Worm (Caenorhabditis elegans) whole organism, L4 larva: ENCODE data around the gene F19C7.4.

ENCODE experiments used
- F10B5.3 ChIP-seq: sonication (generic microtip); optimal IDR thresholded peaks from 2 replicates; lab custom pipeline; 2016; ENCODE audit warnings: mild to moderate bottlenecking, missing genetic modification characterization, missing compliant biosample characterization
- F37D6.2 ChIP-seq: sonication (generic microtip); optimal IDR thresholded peaks from 2 replicates; lab custom pipeline; 2016; ENCODE audit warnings: mild to moderate bottlenecking, missing genetic modification characterization, missing compliant biosample characterization
- R02D3.7 ChIP-seq: fragments of 150-350 bp; sonication (generic microtip); optimal IDR thresholded peaks from 3 replicates; lab custom pipeline; 2014; ENCODE audit warnings: missing biosample characterization, missing genetic modification characterization
- T20F7.1 ChIP-seq: fragments of 200-800 bp; sonication (Bioruptor generic); optimal IDR thresholded peaks from 2 replicates; lab custom pipeline; 2018; ENCODE audit warnings: mild to moderate bottlenecking, missing genetic modification characterization, missing compliant biosample characterization
- ZK546.5 ChIP-seq, 2 experiments: sonication (generic microtip); optimal IDR thresholded peaks; 2 replicates each; lab custom pipeline; 2017; ENCODE audit warnings: missing biosample characterization in 2 of 2, missing genetic modification characterization in 2 of 2
- aha-1 ChIP-seq: fragments of 150-350 bp; peaks from one replicate; lab custom pipeline; 2014; ENCODE audit warnings: missing biosample characterization, missing genetic modification characterization
- ces-1 ChIP-seq: fragments of 150-350 bp; sonication (generic microtip); optimal IDR thresholded peaks from 4 replicates; lab custom pipeline; 2014; ENCODE audit warnings: missing biosample characterization, missing genetic modification reagents, missing genetic modification characterization
- cey-2 ChIP-seq: sonication (generic microtip); optimal IDR thresholded peaks from 3 replicates; lab custom pipeline; 2017; ENCODE audit warnings: missing genetic modification characterization, mild to moderate bottlenecking, missing compliant biosample characterization, antibody characterized with exemption, borderline replicate concordance; ENCODE audit not compliant: insufficient read depth
- dmd-8 ChIP-seq: fragments of 200-800 bp; sonication (Bioruptor generic); IDR thresholded peaks from 2 replicates; pipeline ENCODE4 v1.3.6; 2022; ENCODE audit warnings: missing genetic modification characterization, missing compliant biosample characterization
- dmd-9 ChIP-seq: fragments of 200-800 bp; sonication (Bioruptor generic); IDR thresholded peaks from 2 replicates; pipeline ENCODE4 v1.3.6; 2022; ENCODE audit warnings: missing genetic modification reagents, missing genetic modification characterization, missing compliant biosample characterization
- dpl-1 ChIP-seq: fragments of 150-350 bp; optimal IDR thresholded peaks from 2 replicates; lab custom pipeline; 2014; ENCODE audit warnings: missing biosample characterization, missing genetic modification reagents, missing genetic modification characterization
- dve-1 ChIP-seq: sonication (generic microtip); optimal IDR thresholded peaks from 2 replicates; lab custom pipeline; 2017; ENCODE audit warnings: antibody characterized with exemption, mild to moderate bottlenecking, missing genetic modification characterization, missing compliant biosample characterization; ENCODE audit not compliant: insufficient read depth
- egl-43 ChIP-seq: fragments of 200-800 bp; sonication (Bioruptor generic); IDR thresholded peaks from 2 replicates; pipeline ENCODE4 v1.3.6; 2022; ENCODE audit warnings: missing genetic modification reagents, missing genetic modification characterization, missing compliant biosample characterization
- gei-8 ChIP-seq: fragments of 200-800 bp; sonication (Bioruptor generic); optimal IDR thresholded peaks from 2 replicates; lab custom pipeline; 2018; ENCODE audit warnings: mild to moderate bottlenecking, missing genetic modification characterization, missing compliant biosample characterization
- hif-1 ChIP-seq, 2 experiments: sonication (generic microtip); optimal IDR thresholded peaks; 2 replicates each; lab custom pipeline; 2016 to 2017; ENCODE audit warnings: missing compliant biosample characterization in 2 of 2, missing genetic modification characterization in 2 of 2, missing genetic modification reagents in 2 of 2, missing genotype in 2 of 2, mild to moderate bottlenecking in 1 of 2
- hmg-1.1 ChIP-seq: fragments of 200-800 bp; sonication (Bioruptor generic); IDR thresholded peaks from 2 replicates; pipeline ENCODE4 v1.3.6; 2022; ENCODE audit warnings: missing genetic modification reagents, missing genetic modification characterization, missing compliant biosample characterization
- lim-7 ChIP-seq: fragments of 200-800 bp; sonication (Bioruptor generic); IDR thresholded peaks from 2 replicates; pipeline ENCODE4 v1.3.6; 2022; ENCODE audit warnings: missing genetic modification characterization, missing compliant biosample characterization
- lin-38 ChIP-seq: fragments of 200-800 bp; sonication (Bioruptor generic); IDR thresholded peaks from 2 replicates; pipeline ENCODE4 v1.3.6; 2022; ENCODE audit warnings: missing genetic modification reagents, missing genetic modification characterization, missing compliant biosample characterization
- madf-5 ChIP-seq, 2 experiments: fragments of 200-800 bp; sonication (Bioruptor generic); IDR thresholded peaks; 2 replicates each; pipeline ENCODE4 v1.3.6; 2022; ENCODE audit warnings: missing compliant biosample characterization in 2 of 2, missing genetic modification characterization in 2 of 2
- nhr-11 ChIP-seq: fragments of 150-350 bp; optimal IDR thresholded peaks from 2 replicates; lab custom pipeline; 2014; ENCODE audit warnings: missing biosample characterization, missing genetic modification characterization
- php-3 ChIP-seq: fragments of 200-800 bp; sonication (Bioruptor generic); IDR thresholded peaks from 2 replicates; pipeline ENCODE4 v1.3.6; 2022; ENCODE audit warnings: missing genetic modification reagents, missing genetic modification characterization, missing compliant biosample characterization
- saeg-2 ChIP-seq: fragments of 200-800 bp; sonication (Bioruptor generic); IDR thresholded peaks from 2 replicates; pipeline ENCODE4 v1.3.6; 2022; ENCODE audit warnings: missing genetic modification reagents, missing genetic modification characterization, missing compliant biosample characterization
- set-16 ChIP-seq: fragments of 200-800 bp; sonication (Bioruptor generic); IDR thresholded peaks from 2 replicates; pipeline ENCODE4 v1.3.6; 2022; ENCODE audit warnings: missing genetic modification reagents, missing genetic modification characterization, missing compliant biosample characterization
- skn-1 ChIP-seq: fragments of 150-350 bp; optimal IDR thresholded peaks from 2 replicates; lab custom pipeline; 2014; ENCODE audit warnings: missing biosample characterization, missing genetic modification characterization
- snpc-1.2 ChIP-seq: fragments of 200-800 bp; sonication (Bioruptor generic); IDR thresholded peaks from 2 replicates; pipeline ENCODE4 v1.3.6; 2022; ENCODE audit warnings: missing genetic modification reagents, missing genetic modification characterization, missing compliant biosample characterization
- tag-97 ChIP-seq: fragments of 200-800 bp; sonication (Bioruptor generic); IDR thresholded peaks from 2 replicates; pipeline ENCODE4 v1.3.6; 2022; ENCODE audit warnings: missing genetic modification characterization, missing compliant biosample characterization
- unc-62 ChIP-seq, 3 experiments: fragments of 150-350 bp in 1 of 3; sonication (generic microtip); optimal IDR thresholded peaks in 2 of 3; peaks in 1 of 3; 1 replicate in 1 of 3; 2 replicates in 2 of 3; lab custom pipeline; 2014 to 2017; ENCODE audit warnings: missing biosample characterization in 3 of 3, missing genetic modification characterization in 3 of 3, missing genetic modification reagents in 3 of 3, missing genotype in 1 of 3
- zfp-2 ChIP-seq: sonication (generic microtip); optimal IDR thresholded peaks from 2 replicates; lab custom pipeline; 2016; ENCODE audit warnings: mild to moderate bottlenecking, missing genetic modification characterization, missing compliant biosample characterization
- zip-2 ChIP-seq: fragments of 150-350 bp; optimal IDR thresholded peaks from 2 replicates; lab custom pipeline; 2014; ENCODE audit warnings: missing biosample characterization, missing genetic modification characterization
- ztf-11 ChIP-seq: fragments of 150-350 bp; optimal IDR thresholded peaks from 2 replicates; lab custom pipeline; 2014; ENCODE audit warnings: missing biosample characterization, missing genetic modification characterization

F19C7.4 gene

DNA sequence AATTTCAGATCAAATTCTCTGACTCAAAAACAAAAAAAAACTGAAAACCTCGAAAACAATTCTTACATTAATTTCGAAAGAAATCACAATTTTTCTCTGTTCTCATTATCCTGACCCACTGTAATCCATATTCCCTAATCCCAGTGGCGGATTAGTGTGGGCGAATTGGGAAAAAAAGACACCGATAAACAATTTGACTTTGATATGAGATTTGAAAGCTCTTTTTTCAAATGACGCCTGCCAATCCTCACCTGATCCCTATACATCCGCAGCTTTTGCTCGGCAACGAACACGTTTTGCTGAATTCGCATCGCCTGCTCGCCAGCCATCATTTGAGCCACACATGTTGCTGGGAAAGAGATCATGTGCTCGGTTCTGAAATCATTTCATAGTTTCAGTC, 9.1 kb downstream of the F19C7.4 start:
- peak; percentile 38 for TF ChIP-seq aha-1
- no peak for TF ChIP-seq saeg-2
- no peak for TF ChIP-seq madf-5 (GFP tag; IDR thresholded peaks at IDR 0.05; lab: Robert Waterston, UW)
- TF ChIP-seq lim-7 (GFP tag; lab: Robert Waterston, UW): 0 out of 2 replicates have a peak, but pooled peaks have one; percentile 27
- TF ChIP-seq ZK546.5 (tag; optimal IDR thresholded peaks at IDR 0.05; lab: Kevin White, UChicago): no peak
- TF ChIP-seq lin-38 (GFP tag; lab: Robert Waterston, UW): no peak
- TF ChIP-seq, all 104 proteins: peak for 2

DNA sequence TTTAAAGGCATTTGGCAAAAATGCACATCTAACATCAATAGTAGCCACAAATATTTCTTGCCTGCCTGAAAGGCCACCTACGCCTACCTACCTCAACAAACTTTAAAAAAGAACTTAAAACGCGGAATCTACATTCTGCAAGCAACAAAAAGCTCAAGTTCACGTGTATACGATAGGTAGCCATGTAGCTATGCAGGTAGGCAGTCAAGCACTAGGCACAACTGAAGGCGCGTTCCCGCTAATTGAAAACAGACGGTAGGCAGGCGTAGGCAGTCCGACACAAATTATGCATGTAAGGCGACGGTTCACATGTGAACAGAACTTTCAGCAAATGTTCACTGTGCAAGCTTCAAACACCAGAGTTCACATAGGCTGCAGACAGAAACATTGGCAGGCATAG, 9.9 kb downstream of the F19C7.4 start:
- TF ChIP-seq unc-62 (GFP tag; optimal IDR thresholded peaks at IDR 0.05 in 1 of 2; lab: Kevin White, UChicago) (peak in 1 of 2 experiments; percentile 77), unc-62 (tag; optimal IDR thresholded peaks at IDR 0.05; lab: Kevin White, UChicago) (no peak), aha-1 (peak; percentile 88), hmg-1.1 (GFP tag; lab: Robert Waterston, UW) (no peak), T20F7.1 (GFP tag; lab: Kevin White, UChicago) (no peak), saeg-2 (peak; percentile 35; the same call in 1 of the 2 replicates), set-16 (GFP tag; lab: Robert Waterston, UW) (no peak), hif-1 (tag; optimal IDR thresholded peaks at IDR 0.05; lab: Kevin White, UChicago) (no peak), ces-1 (no peak)
- TF ChIP-seq, all 104 proteins: peak for 3

- peak; percentile 44 for TF ChIP-seq aha-1
- 0 out of 2 replicates have a peak, but pooled peaks have one; percentile 37 for TF ChIP-seq dmd-9 (GFP tag; lab: Robert Waterston, UW)
- no peak for TF ChIP-seq cey-2 (tag; lab: Kevin White, UChicago)
- TF ChIP-seq nhr-11 (tag; lab: Kevin White, UChicago): peak; percentile 25
These were observed 10.9 kb downstream of the F19C7.4 start for ce11 chrIV:4613516-4613915.

ce11 chrIV:4623852-4624251, 21.2 kb downstream of the F19C7.4 start:
- peak; percentile 88 for TF ChIP-seq set-16 (GFP tag; lab: Robert Waterston, UW)
- no peak for TF ChIP-seq hmg-1.1 (GFP tag; lab: Robert Waterston, UW)
- peak; percentile 16 for TF ChIP-seq aha-1
- TF ChIP-seq T20F7.1 (GFP tag; lab: Kevin White, UChicago): no peak
- TF ChIP-seq zfp-2: no peak
- TF ChIP-seq, all 104 proteins: peak for 2

DNA sequence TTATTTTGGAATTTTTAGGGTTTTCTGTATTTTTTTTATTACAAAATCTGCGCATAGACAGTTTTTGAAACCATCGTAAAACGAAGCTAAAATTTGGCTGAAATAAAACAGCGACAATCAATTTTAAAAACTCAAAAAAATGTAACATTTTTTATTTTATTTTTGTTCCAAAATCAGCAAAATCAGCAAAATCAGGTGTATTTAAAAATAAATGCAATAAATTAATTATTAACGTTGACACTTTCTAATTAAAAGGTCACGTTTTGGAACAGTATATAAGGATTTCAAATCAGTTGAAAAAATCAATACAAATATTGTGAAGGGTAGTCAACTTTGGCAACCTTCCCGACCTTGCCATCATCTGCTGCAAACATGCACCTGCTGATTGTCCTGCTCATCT, 30.7 kb downstream of the F19C7.4 start, which contains the start of gene R105.1:
Gene R105.1, plus strand, starts transcription at position 301 of the 400 bp plus-strand sequence.
- TF ChIP-seq dve-1 (tag; lab: Kevin White, UChicago) (no peak), F10B5.3 (tag; lab: Kevin White, UChicago) (no peak), hif-1 (tag; optimal IDR thresholded peaks at IDR 0.05; lab: Kevin White, UChicago) (no peak), unc-62 (GFP tag; optimal IDR thresholded peaks at IDR 0.05 in 1 of 2; lab: Kevin White, UChicago) (no peak), unc-62 (tag; optimal IDR thresholded peaks at IDR 0.05; lab: Kevin White, UChicago) (no peak), egl-43 (GFP tag; lab: Robert Waterston, UW) (no peak), dmd-8 (GFP tag; lab: Robert Waterston, UW) (no peak), tag-97 (no peak), F37D6.2 (tag; lab: Kevin White, UChicago) (no peak), ztf-11 (tag; lab: Kevin White, UChicago) (no peak), dpl-1 (GFP tag; lab: Kevin White, UChicago) (no peak), skn-1 (no peak), snpc-1.2 (GFP tag; lab: Robert Waterston, UW) (no peak), zip-2 (no peak), gei-8 (GFP tag; lab: Kevin White, UChicago) (no peak), php-3 (GFP tag; lab: Robert Waterston, UW) (no peak), R02D3.7 (no peak)
- TF ChIP-seq, all 104 proteins: peak for 0
